Worm (Caenorhabditis elegans): ENCODE measurements around the gene H23N18.6.

Gene H23N18.6

ce11 chrV:4935096-4935495 is 20.2 kb upstream of the H23N18.6 start:
- TF ChIP-seq pqm-1 (tag; optimal IDR thresholded peaks at IDR 0.05): peak; percentile 19
- peak; percentile 60 for TF ChIP-seq elt-2 (tag; optimal IDR thresholded peaks at IDR 0.05)
- TF ChIP-seq lin-15B (tag; optimal IDR thresholded peaks at IDR 0.05): no peak

ce11 chrV:4934406-4934805 is 19.5 kb upstream of the H23N18.6 start, which contains the start of gene catp-2:
catp-2 (plus strand) TSS chrV:4934706.
- TF ChIP-seq zag-1 (tag; optimal IDR thresholded peaks at IDR 0.05): no peak
- no peak for TF ChIP-seq blmp-1 (tag; optimal IDR thresholded peaks at IDR 0.05)

- no peak for TF ChIP-seq nhr-47 (tag; optimal IDR thresholded peaks at IDR 0.05)
- TF ChIP-seq unc-62 (GFP tag; optimal IDR thresholded peaks at IDR 0.05): no peak
- TF ChIP-seq swsn-7 (tag; optimal IDR thresholded peaks at IDR 0.05): no peak
These were observed 18.4 kb upstream of the H23N18.6 start for ce11 chrV:4933268-4933667.

ce11 chrV:4932814-4933213 is 17.9 kb upstream of the H23N18.6 start, which contains the start of gene C02E7.10:
C02E7.10 (minus strand) TSS chrV:4933045.
- TF ChIP-seq nhr-47 (tag; optimal IDR thresholded peaks at IDR 0.05): no peak

ce11 chrV:4929842-4930241 is 15.0 kb upstream of the H23N18.6 start, which contains the start of gene str-205:
str-205 (minus strand) TSS chrV:4929942.
- TF ChIP-seq hlh-4 (tag; optimal IDR thresholded peaks at IDR 0.05) (no peak), pax-3 (tag; optimal IDR thresholded peaks at IDR 0.05) (no peak), egl-27 (tag; optimal IDR thresholded peaks at IDR 0.05) (no peak), zip-4 (GFP tag; optimal IDR thresholded peaks at IDR 0.05) (no peak), fkh-10 (GFP tag; optimal IDR thresholded peaks at IDR 0.05) (no peak), tbx-2 (tag; optimal IDR thresholded peaks at IDR 0.05) (no peak), nhr-20 (tag; optimal IDR thresholded peaks at IDR 0.05) (no peak), Y116A8C.19 (tag; optimal IDR thresholded peaks at IDR 0.05; ENCODE audit: borderline replicate concordance) (no peak), isw-1 (GFP tag; IDR thresholded peaks at IDR 0.05) (no peak), nhr-237 (tag; optimal IDR thresholded peaks at IDR 0.05) (no peak), swsn-7 (tag; optimal IDR thresholded peaks at IDR 0.05) (no peak), C34B4.2 (tag; optimal IDR thresholded peaks at IDR 0.05) (no peak), ztf-11 (tag; optimal IDR thresholded peaks at IDR 0.05) (no peak), nhr-85 (tag) (no peak), efl-1 (optimal IDR thresholded peaks at IDR 0.05) (no peak), efl-1 (GFP tag; optimal IDR thresholded peaks at IDR 0.05 in 1 of 2) (no peak), nhr-19 (GFP tag; conservative IDR thresholded peaks at IDR 0.05) (no peak), mab-9 (GFP tag; IDR thresholded peaks at IDR 0.05) (no peak), C04F5.9 (tag; optimal IDR thresholded peaks at IDR 0.05) (no peak), mep-1 (tag; optimal IDR thresholded peaks at IDR 0.05) (no peak), ceh-82 (tag; optimal IDR thresholded peaks at IDR 0.05) (no peak)

- TF ChIP-seq fkh-8 (tag; optimal IDR thresholded peaks at IDR 0.05) (peak; percentile 8), nhr-84 (tag; optimal IDR thresholded peaks at IDR 0.05) (no peak)
These were observed 11.5 kb upstream of the H23N18.6 start, which contains the start of gene srh-21 for ce11 chrV:4926371-4926770. srh-21 (plus strand) TSS chrV:4926671.

- TF ChIP-seq F16B12.6 (tag; optimal IDR thresholded peaks at IDR 0.05): no peak
- TF ChIP-seq ztf-11 (tag; optimal IDR thresholded peaks at IDR 0.05): no peak
- no peak for TF ChIP-seq hlh-4 (tag; optimal IDR thresholded peaks at IDR 0.05)
- no peak for TF ChIP-seq mef-2 (tag; optimal IDR thresholded peaks at IDR 0.05)
- TF ChIP-seq aha-1 (tag; optimal IDR thresholded peaks at IDR 0.05): no peak
- no peak for TF ChIP-seq rnt-1 (tag; optimal IDR thresholded peaks at IDR 0.05)
- TF ChIP-seq hpl-2 (GFP tag; optimal IDR thresholded peaks at IDR 0.05): no peak
- no peak for TF ChIP-seq lir-3 (tag; optimal IDR thresholded peaks at IDR 0.05; ENCODE audit: poor library complexity)
- no peak for TF ChIP-seq nhr-90 (tag; optimal IDR thresholded peaks at IDR 0.05; ENCODE audit: poor library complexity)
These were observed 9.7 kb upstream of the H23N18.6 start, which contains the start of gene srh-20 for ce11 chrV:4924618-4925017. srh-20 (plus strand) TSS chrV:4924918.
